Fruit fly (Drosophila melanogaster): ENCODE measurements around the gene RpLP1.

DNA sequence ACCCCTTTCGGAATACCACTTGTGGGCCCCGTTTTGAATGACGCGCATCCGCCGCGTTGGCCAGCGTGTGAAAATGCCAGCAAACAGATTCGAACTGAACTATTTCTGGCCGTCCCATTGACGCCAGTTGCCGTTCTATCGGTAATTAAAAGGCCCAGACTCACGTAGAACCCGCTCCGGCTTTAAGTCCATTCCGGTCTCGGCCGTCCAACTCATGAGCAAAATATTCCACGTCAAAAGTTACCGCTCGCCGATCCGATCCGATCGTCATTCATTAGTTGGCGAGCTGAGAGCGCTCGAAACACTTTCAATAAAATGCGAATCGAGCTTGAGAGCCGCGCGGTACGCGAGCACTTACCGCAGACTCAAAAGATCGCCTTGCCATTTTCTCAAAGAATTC is 14.7 kb downstream of the RpLP1 start:
- TF ChIP-seq CG14711 (tag; optimal IDR thresholded peaks at IDR 0.05) (no peak), tj (GFP tag; optimal IDR thresholded peaks at IDR 0.05) (no peak), cnc (optimal IDR thresholded peaks at IDR 0.05) (no peak), cic (GFP tag; optimal IDR thresholded peaks at IDR 0.05) (peak; percentile 43), pad (GFP tag; optimal IDR thresholded peaks at IDR 0.05) (no peak)

All from whole organism, adult.